Worm (Caenorhabditis elegans) whole organism, L4 larva: ENCODE data around the gene rap-1.

Experiments used
- F26F4.8 ChIP-seq: fragments of 200-800 bp; sonication (Bioruptor generic); conservative IDR thresholded peaks from 2 replicates; pipeline ENCODE4 v1.3.6; 2022; ENCODE audit warnings: missing genetic modification characterization, missing compliant biosample characterization
- F49E8.2 ChIP-seq: sonication (generic microtip); optimal IDR thresholded peaks from 2 replicates; lab custom pipeline; 2016; ENCODE audit warnings: missing compliant biosample characterization, mild to moderate bottlenecking, missing genetic modification characterization, borderline replicate concordance
- T20F7.1 ChIP-seq: fragments of 200-800 bp; sonication (Bioruptor generic); optimal IDR thresholded peaks from 2 replicates; lab custom pipeline; 2018; ENCODE audit warnings: mild to moderate bottlenecking, missing genetic modification characterization, missing compliant biosample characterization
- Y75B8A.6 ChIP-seq: fragments of 200-800 bp; sonication (Bioruptor generic); IDR thresholded peaks from 2 replicates; pipeline ENCODE4 v1.3.6; 2022; ENCODE audit warnings: missing genetic modification reagents, missing genetic modification characterization, missing compliant biosample characterization
- ZK546.5 ChIP-seq, 2 experiments: sonication (generic microtip); optimal IDR thresholded peaks; 2 replicates each; lab custom pipeline; 2017; ENCODE audit warnings: missing biosample characterization in 2 of 2, missing genetic modification characterization in 2 of 2
- ama-1 ChIP-seq: fragments of 150-350 bp; optimal IDR thresholded peaks from 2 replicates; lab custom pipeline; 2014; ENCODE audit warnings: inconsistent platforms, mixed read lengths
- arid-1 ChIP-seq: fragments of 200-800 bp; sonication (Bioruptor generic); conservative IDR thresholded peaks from 2 replicates; pipeline ENCODE4 v1.3.6; 2022; ENCODE audit warnings: missing genetic modification reagents, missing genetic modification characterization, missing compliant biosample characterization
- ceh-20 ChIP-seq: fragments of 200-800 bp; sonication (Bioruptor generic); IDR thresholded peaks from 2 replicates; pipeline ENCODE4 v1.3.6; 2022; ENCODE audit warnings: missing genetic modification reagents, missing genetic modification characterization, missing compliant biosample characterization
- ceh-28 ChIP-seq: fragments of 150-350 bp; optimal IDR thresholded peaks from 2 replicates; lab custom pipeline; 2014; ENCODE audit warnings: missing biosample characterization, missing genetic modification reagents, missing genetic modification characterization
- ceh-32 ChIP-seq: sonication (generic microtip); optimal IDR thresholded peaks from 2 replicates; lab custom pipeline; 2016; ENCODE audit warnings: mild to moderate bottlenecking, missing genetic modification characterization, missing compliant biosample characterization; ENCODE audit not compliant: poor library complexity
- ceh-62 ChIP-seq: sonication (generic microtip); optimal IDR thresholded peaks from 2 replicates; lab custom pipeline; 2017; ENCODE audit warnings: missing biosample characterization, missing genetic modification characterization
- daf-12 ChIP-seq: fragments of 150-350 bp; optimal IDR thresholded peaks from 2 replicates; lab custom pipeline; 2014; ENCODE audit warnings: missing biosample characterization, missing genetic modification reagents, missing genetic modification characterization
- daf-16 ChIP-seq, 3 experiments: sonication (generic microtip); optimal IDR thresholded peaks; 2 replicates each; lab custom pipeline; 2016 to 2017; ENCODE audit warnings: missing genetic modification characterization in 3 of 3, missing genetic modification reagents in 3 of 3, mild to moderate bottlenecking in 2 of 3, missing compliant biosample characterization in 2 of 3, missing biosample characterization in 1 of 3, moderate library complexity in 1 of 3
- dmd-6 ChIP-seq: fragments of 200-800 bp; sonication (Bioruptor generic); IDR thresholded peaks from 2 replicates; pipeline ENCODE4 v1.3.6; 2022; ENCODE audit warnings: missing genetic modification reagents, missing genetic modification characterization, missing compliant biosample characterization
- dmd-8 ChIP-seq: fragments of 200-800 bp; sonication (Bioruptor generic); IDR thresholded peaks from 2 replicates; pipeline ENCODE4 v1.3.6; 2022; ENCODE audit warnings: missing genetic modification characterization, missing compliant biosample characterization
- dpl-1 ChIP-seq: fragments of 150-350 bp; optimal IDR thresholded peaks from 2 replicates; lab custom pipeline; 2014; ENCODE audit warnings: missing biosample characterization, missing genetic modification reagents, missing genetic modification characterization
- duxl-1 ChIP-seq: sonication (generic microtip); optimal IDR thresholded peaks from 2 replicates; lab custom pipeline; 2016; ENCODE audit warnings: mild to moderate bottlenecking, missing genetic modification characterization, moderate library complexity, missing compliant biosample characterization; ENCODE audit not compliant: poor library complexity
- dve-1 ChIP-seq: sonication (generic microtip); optimal IDR thresholded peaks from 2 replicates; lab custom pipeline; 2017; ENCODE audit warnings: antibody characterized with exemption, mild to moderate bottlenecking, missing genetic modification characterization, missing compliant biosample characterization; ENCODE audit not compliant: insufficient read depth
- egl-27 ChIP-seq: sonication (generic microtip); optimal IDR thresholded peaks from 3 replicates; lab custom pipeline; 2017; ENCODE audit warnings: missing biosample characterization, missing genetic modification reagents, missing genetic modification characterization
- hlh-11 ChIP-seq: fragments of 200-800 bp; sonication (Bioruptor generic); optimal IDR thresholded peaks from 2 replicates; lab custom pipeline; 2018; ENCODE audit warnings: mild to moderate bottlenecking, missing genetic modification characterization, missing compliant biosample characterization
- hlh-30 ChIP-seq: sonication (generic microtip); optimal IDR thresholded peaks from 2 replicates; lab custom pipeline; 2017; ENCODE audit warnings: antibody characterized with exemption, mild to moderate bottlenecking, missing genetic modification characterization, missing compliant biosample characterization; ENCODE audit not compliant: insufficient read depth
- lim-7 ChIP-seq: fragments of 200-800 bp; sonication (Bioruptor generic); IDR thresholded peaks from 2 replicates; pipeline ENCODE4 v1.3.6; 2022; ENCODE audit warnings: missing genetic modification characterization, missing compliant biosample characterization
- lin-29 ChIP-seq: fragments of 200-800 bp; sonication (Bioruptor generic); IDR thresholded peaks from 2 replicates; pipeline ENCODE4 v1.3.6; 2022; ENCODE audit warnings: missing genetic modification reagents, missing genetic modification characterization, missing compliant biosample characterization
- lin-38 ChIP-seq: fragments of 200-800 bp; sonication (Bioruptor generic); IDR thresholded peaks from 2 replicates; pipeline ENCODE4 v1.3.6; 2022; ENCODE audit warnings: missing genetic modification reagents, missing genetic modification characterization, missing compliant biosample characterization
- mdl-1 ChIP-seq, 2 experiments: fragments of 150-350 bp in 1 of 2; sonication (generic microtip) in 1 of 2; optimal IDR thresholded peaks; 2 replicates each; lab custom pipeline; 2014 to 2017; ENCODE audit warnings: missing biosample characterization in 2 of 2, missing genetic modification characterization in 2 of 2
- nhr-10 ChIP-seq: fragments of 150-350 bp; optimal IDR thresholded peaks from 2 replicates; lab custom pipeline; 2014; ENCODE audit warnings: missing biosample characterization, missing genetic modification characterization
- nhr-28 ChIP-seq: fragments of 150-350 bp; optimal IDR thresholded peaks from 2 replicates; lab custom pipeline; 2014; ENCODE audit warnings: missing biosample characterization, missing genetic modification characterization
- nhr-48 ChIP-seq: sonication (generic microtip); optimal IDR thresholded peaks from 2 replicates; lab custom pipeline; 2016; ENCODE audit warnings: mild to moderate bottlenecking, missing genetic modification characterization, missing compliant biosample characterization
- pha-4 ChIP-seq, 2 experiments: fragments of 150-350 bp in 1 of 2; fragments of 200-800 bp in 1 of 2; sonication (Bioruptor generic) in 1 of 2; IDR thresholded peaks in 1 of 2; optimal IDR thresholded peaks in 1 of 2; 2 replicates each; pipeline versions ENCODE4 v1.3.6 to Lab custom; 2014 to 2022; ENCODE audit warnings: missing genetic modification characterization in 2 of 2, missing genetic modification reagents in 2 of 2, missing biosample characterization in 1 of 2, missing compliant biosample characterization in 1 of 2
- skn-1 ChIP-seq: fragments of 150-350 bp; optimal IDR thresholded peaks from 2 replicates; lab custom pipeline; 2014; ENCODE audit warnings: missing biosample characterization, missing genetic modification characterization
- snpc-4 ChIP-seq: fragments of 150-350 bp; optimal IDR thresholded peaks from 2 replicates; lab custom pipeline; 2014; ENCODE audit warnings: missing biosample characterization, missing genetic modification characterization
- spr-3 ChIP-seq: fragments of 200-800 bp; sonication (Bioruptor generic); optimal IDR thresholded peaks from 2 replicates; lab custom pipeline; 2018; ENCODE audit warnings: mild to moderate bottlenecking, missing genetic modification characterization, missing compliant biosample characterization
- tra-1 ChIP-seq: fragments of 200-800 bp; sonication (Bioruptor generic); IDR thresholded peaks from 2 replicates; pipeline ENCODE4 v1.3.6; 2022; ENCODE audit warnings: missing genetic modification reagents, missing genetic modification characterization, missing compliant biosample characterization
- unc-39 ChIP-seq: sonication (generic microtip); optimal IDR thresholded peaks from 2 replicates; lab custom pipeline; 2017; ENCODE audit warnings: missing biosample characterization, missing genetic modification characterization
- unc-62 ChIP-seq, 3 experiments: fragments of 150-350 bp in 1 of 3; sonication (generic microtip); optimal IDR thresholded peaks in 2 of 3; peaks in 1 of 3; 1 replicate in 1 of 3; 2 replicates in 2 of 3; lab custom pipeline; 2014 to 2017; ENCODE audit warnings: missing biosample characterization in 3 of 3, missing genetic modification characterization in 3 of 3, missing genetic modification reagents in 3 of 3, missing genotype in 1 of 3
- zip-11 ChIP-seq: fragments of 200-800 bp; sonication (Bioruptor generic); IDR thresholded peaks from 2 replicates; pipeline ENCODE4 v1.3.6; 2022; ENCODE audit warnings: missing genetic modification characterization, missing compliant biosample characterization
- zip-2 ChIP-seq: fragments of 150-350 bp; optimal IDR thresholded peaks from 2 replicates; lab custom pipeline; 2014; ENCODE audit warnings: missing biosample characterization, missing genetic modification characterization
- ztf-7 ChIP-seq: fragments of 150-350 bp; optimal IDR thresholded peaks from 2 replicates; lab custom pipeline; 2014; ENCODE audit warnings: missing biosample characterization, missing genetic modification characterization

rap-1 gene

ce11 chrIV:8961109-8961508 lies 42.4 kb upstream of the rap-1 start:
- TF ChIP-seq T20F7.1 (GFP tag; lab: Kevin White, UChicago): peak; percentile 55

ce11 chrIV:8956189-8956588 lies 37.5 kb upstream of the rap-1 start, which contains the start of gene tpra-1:
Gene tpra-1, plus strand, starts transcription at chrIV:8956489.
- TF ChIP-seq unc-62 (GFP tag; optimal IDR thresholded peaks at IDR 0.05 in 1 of 2; lab: Kevin White, UChicago): peak in 1 of 2 experiments; percentile 38
- TF ChIP-seq unc-62 (tag; optimal IDR thresholded peaks at IDR 0.05; lab: Kevin White, UChicago): no peak
- no peak for TF ChIP-seq Y75B8A.6
- TF ChIP-seq, all 104 proteins: peak for 1

- peak in 1 of 2 experiments; percentile 36 for TF ChIP-seq mdl-1 (tag; optimal IDR thresholded peaks at IDR 0.05; lab: Kevin White, UChicago)
- TF ChIP-seq F26F4.8: no peak
- TF ChIP-seq ZK546.5 (tag; optimal IDR thresholded peaks at IDR 0.05; lab: Kevin White, UChicago): no peak
- TF ChIP-seq lin-38: no peak
- TF ChIP-seq ceh-32 (tag; lab: Kevin White, UChicago): no peak
- TF ChIP-seq nhr-48: no peak
- TF ChIP-seq nhr-10 (tag; lab: Kevin White, UChicago): no peak
- TF ChIP-seq zip-2: no peak
- no peak for TF ChIP-seq dve-1 (tag; lab: Kevin White, UChicago)
Measured at ce11 chrIV:8954126-8954525, 35.4 kb upstream of the rap-1 start.

ce11 chrIV:8951953-8952567 lies 33.4 kb upstream of the rap-1 start:
- TF ChIP-seq T20F7.1 (GFP tag; lab: Kevin White, UChicago) (peak; percentile 34), hlh-11 (tag; lab: Kevin White, UChicago) (peak; percentile 41), nhr-28 (tag; lab: Kevin White, UChicago) (peak; percentile 4), dve-1 (tag; lab: Kevin White, UChicago) (peak; percentile 83), ceh-62 (tag; lab: Kevin White, UChicago) (no peak), duxl-1 (no peak), daf-16 (GFP tag; optimal IDR thresholded peaks at IDR 0.05; lab: Kevin White, UChicago) (no peak), daf-16 (tag; optimal IDR thresholded peaks at IDR 0.05; lab: Kevin White, UChicago) (peak; percentile 15), dmd-6 (GFP tag; lab: Robert Waterston, UW) (peak; percentile 75), unc-62 (GFP tag; optimal IDR thresholded peaks at IDR 0.05 in 1 of 2; lab: Kevin White, UChicago) (peak in 1 of 2 experiments; percentile 76), unc-62 (tag; optimal IDR thresholded peaks at IDR 0.05; lab: Kevin White, UChicago) (no peak)
- TF ChIP-seq, all 104 proteins: peak for 7

ce11 chrIV:8949078-8950039 lies 30.7 kb upstream of the rap-1 start:
- no peak for TF ChIP-seq duxl-1
- peak; percentile 73 for TF ChIP-seq nhr-48
- TF ChIP-seq egl-27 (tag; lab: Kevin White, UChicago): no peak
- TF ChIP-seq unc-39: no peak
- TF ChIP-seq snpc-4 (tag; lab: Kevin White, UChicago): no peak
- peak; percentile 96 for TF ChIP-seq tra-1 (GFP tag; lab: Robert Waterston, UW)
- no peak for TF ChIP-seq zip-11 (GFP tag; lab: Robert Waterston, UW)
- no peak for TF ChIP-seq arid-1 (GFP tag; lab: Robert Waterston, UW)
- TF ChIP-seq F49E8.2 (tag; lab: Kevin White, UChicago): no peak
- no peak for TF ChIP-seq ama-1 (lab: Kevin White, UChicago)
- TF ChIP-seq skn-1 (tag; lab: Kevin White, UChicago): no peak
- TF ChIP-seq dmd-8 (GFP tag; lab: Robert Waterston, UW): no peak
- no peak for TF ChIP-seq spr-3 (GFP tag; lab: Kevin White, UChicago)
- TF ChIP-seq pha-4 (GFP tag; IDR thresholded peaks at IDR 0.05; lab: Robert Waterston, UW): no peak
- no peak for TF ChIP-seq pha-4 (tag; optimal IDR thresholded peaks at IDR 0.05; lab: Kevin White, UChicago)
- TF ChIP-seq hlh-30 (tag; lab: Kevin White, UChicago): peak; percentile 97
- TF ChIP-seq ceh-62 (tag; lab: Kevin White, UChicago): no peak
- peak; percentile 9 for TF ChIP-seq dpl-1 (GFP tag; lab: Kevin White, UChicago)
- TF ChIP-seq daf-12 (tag; lab: Kevin White, UChicago): no peak
- TF ChIP-seq lim-7: no peak
- TF ChIP-seq ceh-28 (tag; lab: Kevin White, UChicago): no peak
- TF ChIP-seq ztf-7: no peak
- TF ChIP-seq lin-29 (GFP tag; lab: Robert Waterston, UW): no peak
- peak; percentile 84 for TF ChIP-seq ceh-20 (GFP tag; lab: Robert Waterston, UW)
